Worm (Caenorhabditis elegans): ENCODE results near the gene lec-4.

Gene lec-4

DNA sequence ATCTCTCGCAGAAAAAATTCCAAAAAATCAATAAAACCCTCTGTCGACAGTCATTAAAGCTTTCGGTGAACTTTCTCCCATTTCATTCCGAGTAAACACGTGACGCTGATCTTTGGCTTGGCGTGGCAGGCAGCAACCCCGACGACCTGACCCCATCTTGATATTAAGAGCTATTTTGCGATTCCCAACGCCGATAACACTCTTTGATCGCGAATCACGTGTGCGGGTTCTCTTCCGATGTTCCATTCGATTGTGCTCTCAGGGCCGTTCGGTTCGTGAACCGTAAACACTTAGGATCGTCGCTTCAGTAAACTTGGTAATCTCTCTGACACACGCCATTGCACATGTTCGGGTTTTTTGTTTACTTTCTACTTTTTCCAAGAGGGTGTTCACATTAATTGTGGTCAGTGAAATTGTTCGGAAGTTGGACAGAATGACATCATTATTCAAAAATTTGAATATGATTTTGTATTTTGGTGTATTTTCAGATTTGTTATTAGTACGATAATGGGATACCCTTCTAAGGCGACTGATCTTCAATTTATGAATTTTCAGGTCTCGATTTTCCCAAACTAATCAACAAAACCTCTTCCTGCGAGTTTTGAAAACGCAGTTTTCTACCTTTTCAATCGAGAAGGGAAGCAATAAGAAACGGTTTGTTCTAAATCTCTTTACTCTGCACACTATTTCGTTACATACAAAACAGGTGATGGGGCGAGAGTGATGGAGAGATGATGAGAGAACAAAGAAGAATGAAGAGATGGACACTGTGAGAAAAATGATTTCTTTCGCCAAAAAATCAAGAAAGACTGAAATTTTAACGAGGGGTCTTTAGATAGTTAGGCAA is 24.3 kb upstream of the lec-4 start:
- TF ChIP-seq ceh-82 (tag; optimal IDR thresholded peaks at IDR 0.05) (no peak), nhr-11 (tag; optimal IDR thresholded peaks at IDR 0.05) (no peak), elt-1 (tag; optimal IDR thresholded peaks at IDR 0.05) (peak; percentile 91), nhr-129 (tag; optimal IDR thresholded peaks at IDR 0.05) (peak; percentile 35), sma-3 (GFP tag; optimal IDR thresholded peaks at IDR 0.05) (peak; percentile 45), egl-27 (tag; optimal IDR thresholded peaks at IDR 0.05) (peak; percentile 27), ama-1 (optimal IDR thresholded peaks at IDR 0.05) (no peak), crh-2 (tag; optimal IDR thresholded peaks at IDR 0.05) (peak; percentile 47), lin-13 (GFP tag; optimal IDR thresholded peaks at IDR 0.05) (peak; percentile 0), mdl-1 (tag; optimal IDR thresholded peaks at IDR 0.05) (peak; percentile 18 to 48), lin-39 (tag; optimal IDR thresholded peaks at IDR 0.05) (no peak), ceh-16 (tag; optimal IDR thresholded peaks at IDR 0.05) (peak; percentile 88), fos-1 (tag; optimal IDR thresholded peaks at IDR 0.05) (peak; percentile 31), F13H6.1 (tag; optimal IDR thresholded peaks at IDR 0.05) (peak; percentile 50), nhr-25 (tag; optimal IDR thresholded peaks at IDR 0.05) (peak; percentile 88), unc-39 (tag; optimal IDR thresholded peaks at IDR 0.05) (no peak), blmp-1 (tag; optimal IDR thresholded peaks at IDR 0.05; ENCODE audit: insufficient read depth) (peak; percentile 84), sma-9 (GFP tag; optimal IDR thresholded peaks at IDR 0.05) (peak; percentile 91), sma-9 (tag; optimal IDR thresholded peaks at IDR 0.05) (no peak), nhr-23 (tag; optimal IDR thresholded peaks at IDR 0.05) (peak; percentile 83), snpc-4 (tag; optimal IDR thresholded peaks at IDR 0.05) (no peak), sem-4 (tag; optimal IDR thresholded peaks at IDR 0.05) (peak; percentile 86), nhr-21 (tag; optimal IDR thresholded peaks at IDR 0.05) (peak; percentile 22), lsy-2 (tag; optimal IDR thresholded peaks at IDR 0.05) (peak in 1 of 2 experiments; percentile 39)

DNA sequence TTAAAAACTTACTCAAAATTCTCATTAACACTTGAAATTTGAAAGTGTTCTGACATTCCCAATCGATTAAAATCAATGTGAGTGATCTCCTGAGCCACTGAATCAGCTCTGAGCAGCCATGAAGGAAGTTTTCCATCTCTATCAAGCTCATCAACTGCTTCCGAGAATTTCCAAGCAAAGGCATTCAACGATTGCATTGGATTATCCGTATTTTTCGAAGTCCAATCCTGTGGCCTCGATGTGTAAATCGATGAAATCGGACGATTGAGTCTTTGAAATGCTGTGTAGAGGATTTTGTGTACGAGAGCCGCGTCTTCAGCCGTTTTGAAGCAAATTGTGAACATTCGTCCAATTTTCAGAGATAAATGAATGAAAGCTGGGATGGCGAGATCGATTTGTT is 22.8 kb upstream of the lec-4 start:
- TF ChIP-seq peb-1 (tag; optimal IDR thresholded peaks at IDR 0.05), result no peak
- no peak for TF ChIP-seq nhr-129 (tag; optimal IDR thresholded peaks at IDR 0.05)
- TF ChIP-seq F13H6.1 (tag; optimal IDR thresholded peaks at IDR 0.05), result no peak

ce11 chrIII:3790855-3791254 is 17.7 kb upstream of the lec-4 start:
- TF ChIP-seq ztf-11 (tag; optimal IDR thresholded peaks at IDR 0.05) (no peak), nhr-21 (tag; optimal IDR thresholded peaks at IDR 0.05) (no peak), nhr-12 (tag; optimal IDR thresholded peaks at IDR 0.05) (no peak), nhr-11 (tag; optimal IDR thresholded peaks at IDR 0.05) (no peak), unc-55 (GFP tag; optimal IDR thresholded peaks at IDR 0.05) (no peak), elt-3 (tag; optimal IDR thresholded peaks at IDR 0.05) (no peak), mab-5 (tag; optimal IDR thresholded peaks at IDR 0.05) (no peak), ztf-1 (GFP tag; conservative IDR thresholded peaks at IDR 0.05) (no peak), gmeb-1 (tag; optimal IDR thresholded peaks at IDR 0.05) (no peak), blmp-1 (tag; optimal IDR thresholded peaks at IDR 0.05; ENCODE audit: insufficient read depth) (no peak), unc-62 (GFP tag; optimal IDR thresholded peaks at IDR 0.05) (no peak), mbf-1 (tag; optimal IDR thresholded peaks at IDR 0.05) (no peak), mdl-1 (tag; optimal IDR thresholded peaks at IDR 0.05) (no peak), nhr-10 (tag; optimal IDR thresholded peaks at IDR 0.05) (no peak), lin-39 (tag; optimal IDR thresholded peaks at IDR 0.05) (no peak), ztf-4 (tag; optimal IDR thresholded peaks at IDR 0.05) (no peak), nhr-77 (tag; optimal IDR thresholded peaks at IDR 0.05) (no peak), ceh-82 (tag; optimal IDR thresholded peaks at IDR 0.05) (no peak)

- TF ChIP-seq lsy-2 (tag; optimal IDR thresholded peaks at IDR 0.05) (peak in 1 of 2 experiments; percentile 22), ama-1 (optimal IDR thresholded peaks at IDR 0.05) (peak; percentile 57), nhr-25 (tag; optimal IDR thresholded peaks at IDR 0.05) (peak; percentile 62), lin-13 (GFP tag; optimal IDR thresholded peaks at IDR 0.05) (peak; percentile 15), skn-1 (tag; optimal IDR thresholded peaks at IDR 0.05) (no peak), ZK546.5 (tag; optimal IDR thresholded peaks at IDR 0.05) (no peak), nhr-129 (tag; optimal IDR thresholded peaks at IDR 0.05) (no peak), dmd-4 (tag; optimal IDR thresholded peaks at IDR 0.05) (no peak), snpc-4 (tag; optimal IDR thresholded peaks at IDR 0.05) (no peak), unc-62 (GFP tag; optimal IDR thresholded peaks at IDR 0.05) (no peak), nhr-21 (tag; optimal IDR thresholded peaks at IDR 0.05) (peak; percentile 23)
Observed at ce11 chrIII:3789688-3790371, 16.7 kb upstream of the lec-4 start.
